Fruit fly (Drosophila melanogaster) whole organism: ENCODE data around the gene Oseg4.

ENCODE experiments used
- CG8478 ChIP-seq: fragments of >200 bp; optimal IDR thresholded peaks from 2 replicates; lab custom pipeline; 2018; ENCODE audit warnings: inconsistent platforms
- Dll ChIP-seq: fragments of >200 bp; optimal IDR thresholded peaks from 2 replicates; lab custom pipeline; 2017
- EcR ChIP-seq, 2 experiments: fragments of >200 bp; optimal IDR thresholded peaks; 2 replicates each; lab custom pipeline; 2017; ENCODE audit warnings: missing biosample characterization in 2 of 2, missing genetic modification characterization in 2 of 2, missing genetic modification reagents in 2 of 2
- pan ChIP-seq: fragments of >200 bp; optimal IDR thresholded peaks from 2 replicates; lab custom pipeline; 2017
- psq ChIP-seq: fragments of >200 bp; optimal IDR thresholded peaks from 2 replicates; lab custom pipeline; 2017
- usp ChIP-seq: fragments of >200 bp; optimal IDR thresholded peaks from 2 replicates; lab custom pipeline; 2017; ENCODE audit warnings: missing biosample characterization, missing genetic modification characterization, mixed read lengths

The Oseg4 gene

dm6 chr3L:1730873-1731272 is 4.7 kb downstream of the Oseg4 start, which contains the start of gene drpr:
drpr (minus strand) TSS chr3L:1731107.
- TF ChIP-seq psq: no peak
- no peak for TF ChIP-seq pan
- no peak for TF ChIP-seq CG8478 (lab: Kevin White, UChicago)
- no peak for TF ChIP-seq Dll
- no peak for TF ChIP-seq usp (GFP tag; lab: Kevin White, UChicago)
- TF ChIP-seq EcR (GFP tag; optimal IDR thresholded peaks at IDR 0.05; lab: Kevin White, UChicago): no peak

- TF ChIP-seq Dll (no peak), psq (no peak), usp (GFP tag; lab: Kevin White, UChicago) (no peak), pan (no peak), CG8478 (lab: Kevin White, UChicago) (no peak), EcR (GFP tag; optimal IDR thresholded peaks at IDR 0.05; lab: Kevin White, UChicago) (no peak)
These were observed 5.4 kb downstream of the Oseg4 start for dm6 chr3L:1730160-1730595.

- TF ChIP-seq usp (GFP tag; lab: Kevin White, UChicago): no peak
- TF ChIP-seq EcR (GFP tag; optimal IDR thresholded peaks at IDR 0.05; lab: Kevin White, UChicago): no peak
- no peak for TF ChIP-seq pan
- TF ChIP-seq Dll: no peak
- TF ChIP-seq psq: no peak
- no peak for TF ChIP-seq CG8478 (lab: Kevin White, UChicago)
These were observed 6.0 kb downstream of the Oseg4 start for dm6 chr3L:1729380-1730159.

DNA sequence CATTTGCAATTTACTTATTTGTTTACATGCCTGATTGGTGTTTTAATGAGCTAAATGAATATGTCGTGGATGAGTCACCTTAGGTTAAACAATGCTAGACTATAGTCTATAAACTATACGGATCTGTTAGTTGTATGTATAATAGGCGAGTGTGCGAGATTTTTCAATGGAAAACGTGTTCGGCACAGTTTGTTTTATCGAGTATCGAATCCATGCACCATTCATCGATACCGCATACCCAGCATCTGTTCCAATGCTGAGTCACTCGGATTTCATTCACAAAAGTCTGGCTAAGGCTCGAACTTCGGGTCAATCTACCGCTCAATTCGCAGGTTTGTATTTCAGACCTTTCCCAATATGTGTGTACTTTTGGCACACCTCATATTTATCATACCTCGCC is 8.1 kb downstream of the Oseg4 start:
- TF ChIP-seq CG8478 (lab: Kevin White, UChicago): no peak
- TF ChIP-seq psq: no peak
- no peak for TF ChIP-seq usp (GFP tag; lab: Kevin White, UChicago)
- TF ChIP-seq Dll: no peak
- TF ChIP-seq EcR (GFP tag; optimal IDR thresholded peaks at IDR 0.05; lab: Kevin White, UChicago): no peak
- no peak for TF ChIP-seq pan

- TF ChIP-seq CG8478 (lab: Kevin White, UChicago) (no peak), Dll (no peak), EcR (GFP tag; optimal IDR thresholded peaks at IDR 0.05; lab: Kevin White, UChicago) (no peak), pan (no peak), psq (no peak), usp (GFP tag; lab: Kevin White, UChicago) (no peak)
These were observed 8.8 kb downstream of the Oseg4 start for dm6 chr3L:1726747-1727146.

DNA sequence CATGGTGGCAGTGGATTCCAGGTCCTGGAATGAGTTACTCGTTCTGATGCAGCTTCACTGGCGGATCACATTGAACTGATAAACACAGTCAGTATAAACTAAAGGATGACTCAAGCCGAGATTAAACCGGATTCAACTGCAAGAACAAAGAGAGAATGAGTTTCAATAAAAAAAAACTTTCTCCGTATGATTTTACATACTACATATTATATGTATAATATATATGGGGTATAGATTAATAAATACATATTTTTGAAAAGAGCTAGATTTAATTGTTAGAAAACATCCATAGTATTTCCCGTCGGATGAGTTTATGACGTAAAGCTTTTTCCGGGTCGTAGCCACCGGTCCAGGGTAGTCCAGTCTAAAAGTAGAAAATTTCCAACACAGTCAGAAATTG is 11.5 kb downstream of the Oseg4 start, which contains the start of gene CG12035:
CG12035 (plus strand) TSS at position 301 of the 400 bp plus-strand sequence.
- TF ChIP-seq CG8478 (lab: Kevin White, UChicago): no peak
- TF ChIP-seq usp (GFP tag; lab: Kevin White, UChicago): no peak
- no peak for TF ChIP-seq psq
- TF ChIP-seq Dll: no peak
- TF ChIP-seq EcR (GFP tag; optimal IDR thresholded peaks at IDR 0.05; lab: Kevin White, UChicago): no peak
- no peak for TF ChIP-seq pan

- no peak for TF ChIP-seq psq
- no peak for TF ChIP-seq pan
- TF ChIP-seq EcR (GFP tag; optimal IDR thresholded peaks at IDR 0.05; lab: Kevin White, UChicago): no peak
- TF ChIP-seq Dll: no peak
- TF ChIP-seq CG8478 (lab: Kevin White, UChicago): no peak
- no peak for TF ChIP-seq usp (GFP tag; lab: Kevin White, UChicago)
These were observed 12.5 kb downstream of the Oseg4 start, which contains the start of gene CG18171 for dm6 chr3L:1723053-1723452. CG18171 (minus strand) TSS chr3L:1723153.

dm6 chr3L:1711218-1711617 is 24.3 kb downstream of the Oseg4 start:
- TF ChIP-seq usp (GFP tag; lab: Kevin White, UChicago) (no peak), Dll (no peak), CG8478 (lab: Kevin White, UChicago) (no peak), EcR (GFP tag; optimal IDR thresholded peaks at IDR 0.05; lab: Kevin White, UChicago) (no peak), psq (no peak), pan (no peak)

DNA sequence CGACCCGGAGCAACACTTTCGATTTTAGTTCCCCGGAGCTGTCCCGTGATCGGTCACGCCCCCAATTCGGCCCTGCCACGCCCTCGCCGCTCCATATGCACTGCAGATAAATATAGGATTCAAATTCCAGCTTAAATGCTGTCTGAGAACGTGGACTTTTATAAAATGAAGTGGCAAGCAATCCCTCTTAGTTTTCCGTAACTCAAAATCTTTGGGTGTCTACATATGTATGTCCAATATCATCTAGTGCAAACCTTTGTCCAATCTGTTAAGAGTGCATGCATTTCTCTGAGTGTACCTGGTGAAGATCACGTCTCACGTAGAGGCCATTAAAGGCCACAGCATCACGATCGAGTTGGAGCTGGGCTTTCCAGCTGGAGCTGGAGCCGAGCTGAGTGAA is 25.0 kb downstream of the Oseg4 start:
- TF ChIP-seq usp (GFP tag; lab: Kevin White, UChicago): no peak
- no peak for TF ChIP-seq CG8478 (lab: Kevin White, UChicago)
- TF ChIP-seq EcR (GFP tag; optimal IDR thresholded peaks at IDR 0.05; lab: Kevin White, UChicago): no peak
- TF ChIP-seq pan: no peak
- TF ChIP-seq psq: no peak
- no peak for TF ChIP-seq Dll

- no peak for TF ChIP-seq psq
- TF ChIP-seq CG8478 (lab: Kevin White, UChicago): no peak
- no peak for TF ChIP-seq pan
- no peak for TF ChIP-seq Dll
- TF ChIP-seq usp (GFP tag; lab: Kevin White, UChicago): no peak
- no peak for TF ChIP-seq EcR (GFP tag; optimal IDR thresholded peaks at IDR 0.05; lab: Kevin White, UChicago)
These were observed 26.4 kb downstream of the Oseg4 start for dm6 chr3L:1709161-1709560.

DNA sequence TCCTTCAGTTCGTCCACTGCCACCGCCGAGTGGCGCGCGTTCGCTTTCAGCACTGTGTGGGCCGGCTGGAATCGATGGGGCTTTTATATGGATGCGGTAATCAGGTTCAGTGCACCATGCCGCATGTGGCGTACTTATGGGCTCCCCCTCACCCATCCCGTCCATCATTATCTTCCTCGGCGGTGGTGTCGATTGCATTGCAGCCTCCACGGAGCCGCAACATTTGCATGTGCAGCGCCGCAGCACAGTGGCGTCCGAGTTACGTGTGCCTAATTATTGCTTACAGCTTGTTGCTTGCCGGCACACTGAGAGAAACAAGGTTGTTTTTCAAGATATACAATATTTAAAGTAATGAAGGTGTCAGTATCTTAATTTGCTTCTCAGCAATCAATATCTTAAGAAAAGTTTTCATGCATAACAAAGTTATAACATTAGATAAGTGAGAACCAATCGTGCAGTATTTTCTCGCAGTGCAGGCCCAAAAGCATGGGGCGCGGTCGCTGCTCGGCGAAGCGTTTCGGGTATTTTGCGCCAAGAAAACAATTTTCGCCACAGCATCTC is 33.1 kb downstream of the Oseg4 start, which contains the start of gene CG13931:
CG13931 (minus strand) TSS at position 41 of the 561 bp plus-strand sequence.
- TF ChIP-seq usp (GFP tag; lab: Kevin White, UChicago) (no peak), pan (no peak), CG8478 (lab: Kevin White, UChicago) (no peak), Dll (no peak), psq (no peak), EcR (GFP tag; optimal IDR thresholded peaks at IDR 0.05; lab: Kevin White, UChicago) (no peak)

- no peak for TF ChIP-seq EcR (GFP tag; optimal IDR thresholded peaks at IDR 0.05; lab: Kevin White, UChicago)
- TF ChIP-seq pan: no peak
- TF ChIP-seq Dll: no peak
- no peak for TF ChIP-seq CG8478 (lab: Kevin White, UChicago)
- no peak for TF ChIP-seq psq
- no peak for TF ChIP-seq usp (GFP tag; lab: Kevin White, UChicago)
These were observed 41.2 kb downstream of the Oseg4 start, which contains the start of gene CG12011 for dm6 chr3L:1694317-1694716. CG12011 (plus strand) TSS chr3L:1694617.
